Fruit fly (Drosophila melanogaster) whole organism: ENCODE data around the gene CG9555.

Experiments used
- Dll ChIP-seq: fragments of >200 bp; optimal IDR thresholded peaks from 2 replicates; lab custom pipeline; 2017
- pan ChIP-seq: fragments of >200 bp; optimal IDR thresholded peaks from 2 replicates; lab custom pipeline; 2017
- psq ChIP-seq: fragments of >200 bp; optimal IDR thresholded peaks from 2 replicates; lab custom pipeline; 2017
- usp ChIP-seq: fragments of >200 bp; optimal IDR thresholded peaks from 2 replicates; lab custom pipeline; 2017; ENCODE audit warnings: missing biosample characterization, missing genetic modification characterization, mixed read lengths

- TF ChIP-seq Dll (lab: Kevin White, UChicago) (no peak), usp (GFP tag; lab: Kevin White, UChicago) (no peak), pan (lab: Kevin White, UChicago) (no peak), psq (no peak)
Observed at dm6 chr2L:8959001-8959461, 32.5 kb upstream of the CG9555 start, which contains the start of gene CG31886.
